Fruit fly (Drosophila melanogaster) whole organism, embryonic: ENCODE data around the gene CG3014.

Experiments
- BtbVII ChIP-seq: fragments of 200-800 bp; sonication (Bioruptor generic); optimal IDR thresholded peaks from 3 replicates; lab custom pipeline; 2017; ENCODE audit warnings: missing biosample characterization, mild to moderate bottlenecking, missing genetic modification characterization
- Bteb2 ChIP-seq: fragments of 200-800 bp; sonication (Bioruptor generic); optimal IDR thresholded peaks from 2 replicates; lab custom pipeline; 2016; ENCODE audit warnings: missing biosample characterization, missing genetic modification characterization
- CG10147 ChIP-seq: fragments of 200-800 bp; sonication (Bioruptor generic); optimal IDR thresholded peaks from 2 replicates; lab custom pipeline; 2019; ENCODE audit warnings: missing biosample characterization, mild to moderate bottlenecking, missing genetic modification characterization, moderate library complexity
- CG12104 ChIP-seq: fragments of 200-800 bp; sonication (Bioruptor generic); optimal IDR thresholded peaks from 3 replicates; lab custom pipeline; 2016; ENCODE audit warnings: missing biosample characterization, missing genetic modification characterization
- CG13287 ChIP-seq: fragments of 200-800 bp; sonication (Bioruptor generic); IDR thresholded peaks from 2 replicates; pipeline ENCODE4 v1.3.6; 2022; ENCODE audit warnings: missing biosample characterization, missing genetic modification characterization; ENCODE audit not compliant: partially characterized antibody
- CG13424 ChIP-seq: fragments of 200-800 bp; sonication (Bioruptor generic); optimal IDR thresholded peaks from 2 replicates; lab custom pipeline; 2019; ENCODE audit warnings: missing biosample characterization, mild to moderate bottlenecking, missing genetic modification characterization, moderate library complexity
- CG17361 ChIP-seq: fragments of 200-800 bp; sonication (Bioruptor generic); IDR thresholded peaks from 3 replicates; pipeline ENCODE4 v1.3.6; 2022; ENCODE audit warnings: missing biosample characterization, missing genetic modification characterization
- CG17385 ChIP-seq: fragments of 200-800 bp; sonication (Bioruptor generic); optimal IDR thresholded peaks from 3 replicates; lab custom pipeline; 2018; ENCODE audit warnings: missing biosample characterization, mild to moderate bottlenecking, missing genetic modification characterization
- CG2875 ChIP-seq: fragments of 200-800 bp; sonication (Bioruptor generic); optimal IDR thresholded peaks from 2 replicates; lab custom pipeline; 2017; ENCODE audit warnings: missing biosample characterization, mild to moderate bottlenecking, missing genetic modification characterization, missing genetic modification reagents
- CG31388 ChIP-seq: fragments of 200-800 bp; sonication (Bioruptor generic); optimal IDR thresholded peaks from 2 replicates; lab custom pipeline; 2016; ENCODE audit warnings: missing biosample characterization, missing genetic modification characterization
- CG32532 ChIP-seq: fragments of 200-800 bp; sonication (Bioruptor generic); IDR thresholded peaks from 2 replicates; pipeline ENCODE4 v1.3.6; 2022; ENCODE audit warnings: missing biosample characterization, missing genetic modification characterization
- CG34422 ChIP-seq: fragments of 200-800 bp; sonication (Bioruptor generic); IDR thresholded peaks from 3 replicates; pipeline ENCODE4 v1.3.6; 2022; ENCODE audit warnings: missing biosample characterization, missing genetic modification characterization
- CG4360 ChIP-seq: fragments of 200-800 bp; sonication (Bioruptor generic); IDR thresholded peaks from 2 replicates; pipeline ENCODE4 v1.3.6; 2022; ENCODE audit warnings: missing biosample characterization, missing genetic modification characterization
- CG4404 ChIP-seq: fragments of 200-800 bp; sonication (Bioruptor generic); IDR thresholded peaks from 2 replicates; pipeline ENCODE4 v1.3.6; 2022; ENCODE audit warnings: missing biosample characterization, missing genetic modification characterization
- CG5180 ChIP-seq: fragments of 200-800 bp; sonication (Bioruptor generic); optimal IDR thresholded peaks from 3 replicates; lab custom pipeline; 2017; ENCODE audit warnings: missing biosample characterization, missing genetic modification characterization, mild to moderate bottlenecking, moderate library complexity, missing genetic modification reagents
- CG6272 ChIP-seq: fragments of 200-800 bp; sonication (Bioruptor generic); IDR thresholded peaks from 2 replicates; pipeline ENCODE4 v1.3.6; 2022; ENCODE audit warnings: missing biosample characterization, missing genetic modification characterization
- CG6689 ChIP-seq: fragments of 200-800 bp; sonication (Bioruptor generic); IDR thresholded peaks from 2 replicates; pipeline ENCODE4 v1.3.6; 2022; ENCODE audit warnings: missing biosample characterization, missing genetic modification characterization
- CG7745 ChIP-seq: fragments of 200-800 bp; sonication (Bioruptor generic); optimal IDR thresholded peaks from 2 replicates; lab custom pipeline; 2018; ENCODE audit warnings: missing biosample characterization, mild to moderate bottlenecking, missing genetic modification characterization, moderate library complexity
- CG8281 ChIP-seq: fragments of 200-800 bp; sonication (Bioruptor generic); optimal IDR thresholded peaks from 2 replicates; lab custom pipeline; 2018; ENCODE audit warnings: missing biosample characterization, mild to moderate bottlenecking, missing genetic modification characterization, moderate library complexity
- CG8765 ChIP-seq: fragments of 200-800 bp; sonication (Bioruptor generic); IDR thresholded peaks from 2 replicates; pipeline ENCODE4 v1.3.6; 2022; ENCODE audit warnings: missing biosample characterization, missing genetic modification characterization
- CG9727 ChIP-seq: fragments of 200-800 bp; sonication (Bioruptor generic); optimal IDR thresholded peaks from 3 replicates; lab custom pipeline; 2017; ENCODE audit warnings: missing biosample characterization, mild to moderate bottlenecking, missing genetic modification characterization
- CG9932 ChIP-seq: fragments of 200-800 bp; sonication (Bioruptor generic); IDR thresholded peaks from 2 replicates; pipeline ENCODE4 v1.3.6; 2022; ENCODE audit warnings: missing biosample characterization, missing genetic modification characterization
- Camta ChIP-seq: fragments of 200-800 bp; sonication (Bioruptor generic); optimal IDR thresholded peaks from 2 replicates; lab custom pipeline; 2016; ENCODE audit warnings: missing biosample characterization, missing genetic modification characterization
- ERR ChIP-seq: fragments of 200-800 bp; sonication (Bioruptor generic); optimal IDR thresholded peaks from 2 replicates; lab custom pipeline; 2016; ENCODE audit warnings: missing biosample characterization, missing genetic modification characterization
- HHEX ChIP-seq: fragments of 200-800 bp; sonication (Bioruptor generic); optimal IDR thresholded peaks from 3 replicates; lab custom pipeline; 2017; ENCODE audit warnings: missing biosample characterization, mild to moderate bottlenecking, missing genetic modification characterization, missing genetic modification reagents
- Mes4 ChIP-seq: fragments of 200-800 bp; sonication (Bioruptor generic); optimal IDR thresholded peaks from 2 replicates; lab custom pipeline; 2016; ENCODE audit warnings: missing biosample characterization, missing genetic modification characterization
- Myb ChIP-seq: fragments of 200-800 bp; sonication (Bioruptor generic); optimal IDR thresholded peaks from 2 replicates; lab custom pipeline; 2016; ENCODE audit warnings: missing biosample characterization, missing genetic modification characterization
- Nf-YC ChIP-seq: fragments of 200-800 bp; optimal IDR thresholded peaks from 3 replicates; lab custom pipeline; 2019; ENCODE audit warnings: missing biosample characterization, mild to moderate bottlenecking, missing genetic modification characterization, moderate library complexity
- NfI ChIP-seq: fragments of 200-800 bp; sonication (Bioruptor generic); optimal IDR thresholded peaks from 3 replicates; lab custom pipeline; 2018; ENCODE audit warnings: missing biosample characterization, mild to moderate bottlenecking, missing genetic modification characterization, moderate library complexity
- abd-A ChIP-seq: fragments of 200-800 bp; sonication (Bioruptor generic); optimal IDR thresholded peaks from 3 replicates; lab custom pipeline; 2019; ENCODE audit warnings: missing biosample characterization, mild to moderate bottlenecking, missing genetic modification characterization, moderate library complexity
- amos ChIP-seq: fragments of 200-800 bp; sonication (Bioruptor generic); IDR thresholded peaks from 2 replicates; pipeline ENCODE4 v1.3.6; 2022; ENCODE audit warnings: missing biosample characterization, missing genetic modification characterization; ENCODE audit not compliant: partially characterized antibody
- cg ChIP-seq: fragments of 200-800 bp; sonication (Bioruptor generic); optimal IDR thresholded peaks from 3 replicates; lab custom pipeline; 2019; ENCODE audit warnings: missing biosample characterization, mild to moderate bottlenecking, missing genetic modification characterization, moderate library complexity
- dati ChIP-seq: fragments of 200-800 bp; sonication (Bioruptor generic); IDR thresholded peaks from 2 replicates; pipeline ENCODE4 v1.3.6; 2022; ENCODE audit warnings: missing biosample characterization, missing genetic modification characterization
- ftz-f1 ChIP-seq: fragments of 200-800 bp; sonication (Bioruptor generic); optimal IDR thresholded peaks from 2 replicates; lab custom pipeline; 2016; ENCODE audit warnings: missing biosample characterization, missing genetic modification characterization
- hkb ChIP-seq, 2 experiments: fragments of 200-800 bp in 1 of 2; fragments of >200 bp in 1 of 2; sonication (Bioruptor generic) in 1 of 2; IDR thresholded peaks in 1 of 2; optimal IDR thresholded peaks in 1 of 2; 2 replicates each; pipeline versions ENCODE4 v1.3.6 to Lab custom; 2017 to 2022; ENCODE audit warnings: missing biosample characterization in 1 of 2, missing genetic modification characterization in 1 of 2
- jigr1 ChIP-seq: fragments of 200-800 bp; sonication (Bioruptor generic); IDR thresholded peaks from 3 replicates; pipeline ENCODE4 v1.3.6; 2022; ENCODE audit warnings: missing biosample characterization, missing genetic modification characterization
- jumu ChIP-seq: fragments of 200-800 bp; sonication (Bioruptor generic); optimal IDR thresholded peaks from 3 replicates; lab custom pipeline; 2016; ENCODE audit warnings: missing biosample characterization, missing genetic modification characterization
- kni ChIP-seq: fragments of 200-800 bp; sonication (Bioruptor generic); optimal IDR thresholded peaks from 3 replicates; lab custom pipeline; 2017; ENCODE audit warnings: mild to moderate bottlenecking, missing biosample characterization, missing genetic modification reagents, missing genetic modification characterization
- maf-S ChIP-seq: fragments of 200-800 bp; sonication (Bioruptor generic); optimal IDR thresholded peaks from 2 replicates; lab custom pipeline; 2016; ENCODE audit warnings: missing biosample characterization, missing genetic modification characterization
- onecut ChIP-seq: fragments of 200-800 bp; sonication (Bioruptor generic); IDR thresholded peaks from 2 replicates; pipeline ENCODE4 v1.3.6; 2022; ENCODE audit warnings: missing biosample characterization, missing genetic modification characterization
- phol ChIP-seq: fragments of 200-800 bp; sonication (Bioruptor generic); optimal IDR thresholded peaks from 3 replicates; lab custom pipeline; 2018; ENCODE audit warnings: missing biosample characterization, mild to moderate bottlenecking, missing genetic modification characterization, moderate library complexity
- psq ChIP-seq: fragments of 200-800 bp; sonication (Bioruptor generic); optimal IDR thresholded peaks from 2 replicates; lab custom pipeline; 2017; ENCODE audit warnings: missing biosample characterization, missing genetic modification characterization
- ro ChIP-seq: fragments of 200-800 bp; sonication (Bioruptor generic); IDR thresholded peaks from 2 replicates; pipeline ENCODE4 v1.3.6; 2022; ENCODE audit warnings: missing biosample characterization, missing genetic modification characterization
- sens ChIP-seq: fragments of 200-800 bp; sonication (Bioruptor generic); peaks from one replicate; lab custom pipeline; 2016; ENCODE audit warnings: missing biosample characterization, missing genetic modification characterization
- sim ChIP-seq: fragments of 200-800 bp; sonication (Bioruptor generic); IDR thresholded peaks from 2 replicates; pipeline ENCODE4 v1.3.6; 2022; ENCODE audit warnings: missing biosample characterization, missing genetic modification characterization
- sisA ChIP-seq: fragments of 200-800 bp; sonication (Bioruptor generic); IDR thresholded peaks from 2 replicates; pipeline ENCODE4 v1.3.6; 2022; ENCODE audit warnings: missing biosample characterization, missing genetic modification characterization
- sna ChIP-seq: fragments of 200-800 bp; sonication (Bioruptor generic); IDR thresholded peaks from 2 replicates; pipeline ENCODE4 v1.3.6; 2022; ENCODE audit warnings: missing biosample characterization, missing genetic modification characterization; ENCODE audit not compliant: partially characterized antibody
- tin ChIP-seq: fragments of 200-800 bp; sonication (Bioruptor generic); optimal IDR thresholded peaks from 3 replicates; lab custom pipeline; 2016; ENCODE audit warnings: missing biosample characterization, missing genetic modification characterization
- toy ChIP-seq: fragments of 200-800 bp; sonication (Bioruptor generic); IDR thresholded peaks from 2 replicates; pipeline ENCODE4 v1.3.6; 2022; ENCODE audit warnings: missing biosample characterization, missing genetic modification characterization
- tx ChIP-seq: fragments of 200-800 bp; sonication (Bioruptor generic); optimal IDR thresholded peaks from 2 replicates; lab custom pipeline; 2016; ENCODE audit warnings: missing biosample characterization, missing genetic modification characterization

CG3014 gene

DNA sequence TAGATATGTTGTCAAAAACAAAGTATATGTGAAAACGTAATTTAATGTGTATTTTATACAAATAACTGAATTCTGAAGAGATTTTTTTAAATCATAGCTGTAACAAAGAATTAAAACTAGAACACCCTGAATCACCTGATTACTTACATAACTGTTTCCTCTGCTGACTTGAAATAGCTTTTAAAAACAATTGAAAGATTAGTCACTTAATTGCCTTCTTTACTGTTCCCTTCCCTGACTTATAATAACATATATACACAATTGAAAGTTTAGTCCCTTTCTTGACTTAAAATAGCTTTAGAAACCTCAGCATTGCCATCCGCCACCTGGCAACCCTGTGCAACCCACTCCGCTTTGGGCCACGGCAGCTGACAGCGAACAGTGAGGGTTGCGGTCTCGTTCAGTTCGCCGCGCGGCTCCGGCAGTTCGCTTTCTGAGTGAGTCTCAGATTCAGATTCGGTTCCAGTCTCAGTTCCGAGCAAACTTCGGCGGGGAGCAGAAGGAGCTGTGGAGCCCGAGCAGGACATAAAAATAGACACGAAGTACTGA lies 11.5 kb upstream of the CG3014 start, which contains the start of gene CG34384 (continued):
- TF ChIP-seq CG5180 (GFP tag; lab: Kevin White, UChicago), result peak; percentile 48
- peak; percentile 73 for TF ChIP-seq phol
- TF ChIP-seq HHEX (GFP tag; lab: Kevin White, UChicago), result peak; percentile 50
- peak; percentile 14 for TF ChIP-seq tx
- no peak for TF ChIP-seq cg (GFP tag; lab: Kevin White, UChicago)
- no peak for TF ChIP-seq Mes4 (GFP tag; lab: Kevin White, UChicago)
- peak; percentile 21 for TF ChIP-seq CG8281
- peak; percentile 17; the same call in 1 of the 2 replicates for TF ChIP-seq CG8765 (GFP tag; lab: Robert Waterston, UW)
- no peak for TF ChIP-seq psq (GFP tag; lab: Kevin White, UChicago)
- TF ChIP-seq CG6272 (GFP tag; lab: Robert Waterston, UW), result 0 out of 2 replicates have a peak, but pooled peaks have one; percentile 20
- peak; percentile 30; the same call in 1 of the 2 replicates for TF ChIP-seq CG6689 (GFP tag; lab: Robert Waterston, UW)
- TF ChIP-seq CG7745, result no peak
- no peak for TF ChIP-seq ERR (GFP tag; lab: Kevin White, UChicago)
- TF ChIP-seq CG17361 (GFP tag; lab: Robert Waterston, UW), result peak; percentile 87
- no peak for TF ChIP-seq jigr1 (GFP tag; lab: Robert Waterston, UW)
- peak; percentile 27 for TF ChIP-seq Bteb2 (GFP tag; lab: Kevin White, UChicago)
- TF ChIP-seq NfI, result peak; percentile 19
- peak; percentile 50 for TF ChIP-seq abd-A (tag; lab: Kevin White, UChicago)
- peak; percentile 71 for TF ChIP-seq BtbVII (GFP tag; lab: Kevin White, UChicago)
- peak; percentile 51 for TF ChIP-seq CG9932 (GFP tag; lab: Robert Waterston, UW)
- peak; percentile 15 for TF ChIP-seq kni (GFP tag; lab: Kevin White, UChicago)
- no peak for TF ChIP-seq CG31388 (GFP tag; lab: Kevin White, UChicago)
- TF ChIP-seq ftz-f1 (GFP tag; lab: Kevin White, UChicago), result no peak
- peak; percentile 72 for TF ChIP-seq CG12104 (GFP tag; lab: Kevin White, UChicago)
- TF ChIP-seq CG2875 (GFP tag; lab: Kevin White, UChicago), result no peak
- 0 out of 3 replicates have a peak, but pooled peaks have one; percentile 25 for TF ChIP-seq CG34422
- TF ChIP-seq CG32532 (GFP tag; lab: Robert Waterston, UW), result 0 out of 2 replicates have a peak, but pooled peaks have one; percentile 36
- no peak for TF ChIP-seq amos
- peak; percentile 66 for TF ChIP-seq Nf-YC (tag; lab: Kevin White, UChicago)
- TF ChIP-seq sna, result no peak
- TF ChIP-seq CG13287 (GFP tag; lab: Robert Waterston, UW), result no peak
- TF ChIP-seq CG4360 (GFP tag; lab: Robert Waterston, UW), result no peak
- TF ChIP-seq sens (GFP tag; lab: Kevin White, UChicago), result peak; percentile 88
- TF ChIP-seq hkb (optimal IDR thresholded peaks at IDR 0.05; lab: Kevin White, UChicago), result no peak
- peak; percentile 41; the same call in 1 of the 2 replicates for TF ChIP-seq hkb (GFP tag; IDR thresholded peaks at IDR 0.05; lab: Robert Waterston, UW)
- peak; percentile 12 for TF ChIP-seq Myb (GFP tag; lab: Kevin White, UChicago)
- peak; percentile 49; the same call in 1 of the 2 replicates for TF ChIP-seq onecut (GFP tag; lab: Robert Waterston, UW)
- TF ChIP-seq ro (GFP tag; lab: Robert Waterston, UW), result no peak
- TF ChIP-seq CG17385 (GFP tag; lab: Kevin White, UChicago), result peak; percentile 50
- TF ChIP-seq toy (GFP tag; lab: Robert Waterston, UW), result no peak
- peak; percentile 45 for TF ChIP-seq jumu (GFP tag; lab: Kevin White, UChicago)
- no peak for TF ChIP-seq sim (GFP tag; lab: Robert Waterston, UW)
- peak; percentile 46 for TF ChIP-seq Camta
- peak; percentile 72 for TF ChIP-seq CG10147
- TF ChIP-seq tin (GFP tag; lab: Kevin White, UChicago), result peak; percentile 67
- TF ChIP-seq CG9727, result peak; percentile 82
- no peak for TF ChIP-seq dati (GFP tag; lab: Robert Waterston, UW)
- peak; percentile 32 for TF ChIP-seq maf-S
- TF ChIP-seq CG13424, result peak; percentile 64
- TF ChIP-seq sisA (GFP tag; lab: Robert Waterston, UW), result peak; percentile 17; the same call in 1 of the 2 replicates
- TF ChIP-seq CG4404 (GFP tag; lab: Robert Waterston, UW), result 0 out of 2 replicates have a peak, but pooled peaks have one; percentile 16
